Fruit fly (Drosophila melanogaster) Kc167 (cell line): Measurements from ENCODE around the gene ImpE3.

Experiments used
- Myc ChIP-seq: fragments of >200 bp; optimal IDR thresholded peaks from 2 replicates; lab custom pipeline; 2017; ENCODE audit warnings: missing external identifiers
- Sin3A ChIP-seq: fragments of >200 bp; optimal IDR thresholded peaks from 2 replicates; lab custom pipeline; 2018; ENCODE audit warnings: missing external identifiers
- h ChIP-seq: fragments of >200 bp; optimal IDR thresholded peaks from 3 replicates; lab custom pipeline; 2018; ENCODE audit warnings: missing external identifiers
- insv ChIP-seq: fragments of >200 bp; optimal IDR thresholded peaks from 3 replicates; lab custom pipeline; 2018; ENCODE audit warnings: missing external identifiers
- psq ChIP-seq: fragments of >200 bp; optimal IDR thresholded peaks from 2 replicates; lab custom pipeline; 2017; ENCODE audit warnings: missing external identifiers
- ttk ChIP-seq: sonication (Bioruptor generic); optimal IDR thresholded peaks from 2 replicates; lab custom pipeline; 2017; ENCODE audit warnings: missing external identifiers

Gene ImpE3

DNA sequence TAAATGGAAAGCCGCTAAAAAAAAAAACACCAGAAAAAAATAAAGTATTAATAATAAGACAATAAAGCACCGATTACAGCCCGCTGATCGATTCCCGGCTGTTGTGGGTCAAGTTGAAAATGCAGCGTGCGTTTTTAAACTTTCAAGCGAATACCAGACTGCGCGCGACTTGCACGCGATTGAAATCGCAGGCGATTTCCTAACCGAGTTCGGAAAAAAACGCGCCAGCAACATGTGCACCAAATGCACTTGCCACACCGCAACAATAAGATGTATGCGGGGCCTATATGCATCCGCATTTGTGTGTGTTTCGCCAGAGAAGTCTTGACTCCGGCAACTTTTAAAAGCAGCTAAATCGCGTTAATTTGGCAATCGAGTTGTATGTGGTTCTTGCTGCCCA is 37.9 kb downstream of the ImpE3 start:
- no peak for TF ChIP-seq Sin3A (lab: Kevin White, UChicago)
- TF ChIP-seq psq: no peak
- TF ChIP-seq h (lab: Kevin White, UChicago): no peak
- TF ChIP-seq insv: no peak
- TF ChIP-seq ttk (lab: Kevin White, UChicago): no peak
- no peak for TF ChIP-seq Myc (lab: Kevin White, UChicago)

DNA sequence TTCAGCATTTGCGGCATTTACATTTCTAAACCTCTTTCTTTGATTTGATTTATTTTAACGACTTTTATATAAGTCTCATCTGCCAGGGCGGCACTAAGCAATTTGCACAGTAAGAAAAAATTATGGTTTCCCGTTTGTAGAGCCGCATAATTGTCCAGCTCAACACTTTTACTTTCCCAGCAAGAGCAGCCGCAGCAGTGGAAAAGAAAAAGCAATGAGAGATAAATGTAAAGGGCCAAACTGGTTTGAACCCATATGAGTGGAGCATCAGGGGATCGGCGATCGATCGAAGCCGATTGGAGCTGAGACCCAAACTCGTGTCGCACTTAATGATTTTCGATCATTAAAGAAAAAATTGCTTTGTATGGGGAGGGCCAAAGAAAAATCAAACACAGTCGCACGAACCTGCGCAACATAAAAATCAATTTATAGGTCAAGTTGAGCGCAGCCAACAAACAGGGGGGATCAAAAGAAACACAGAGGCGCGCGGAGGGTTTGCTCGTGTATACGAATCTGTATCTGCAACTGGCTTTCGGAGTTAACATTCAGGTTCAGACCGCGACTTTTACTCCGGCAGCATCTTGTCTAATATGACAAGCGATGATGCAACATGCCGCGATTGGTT is 38.4 kb downstream of the ImpE3 start:
- TF ChIP-seq Myc (lab: Kevin White, UChicago): no peak
- no peak for TF ChIP-seq Sin3A (lab: Kevin White, UChicago)
- TF ChIP-seq h (lab: Kevin White, UChicago): no peak
- TF ChIP-seq psq: no peak
- no peak for TF ChIP-seq insv
- TF ChIP-seq ttk (lab: Kevin White, UChicago): no peak

DNA sequence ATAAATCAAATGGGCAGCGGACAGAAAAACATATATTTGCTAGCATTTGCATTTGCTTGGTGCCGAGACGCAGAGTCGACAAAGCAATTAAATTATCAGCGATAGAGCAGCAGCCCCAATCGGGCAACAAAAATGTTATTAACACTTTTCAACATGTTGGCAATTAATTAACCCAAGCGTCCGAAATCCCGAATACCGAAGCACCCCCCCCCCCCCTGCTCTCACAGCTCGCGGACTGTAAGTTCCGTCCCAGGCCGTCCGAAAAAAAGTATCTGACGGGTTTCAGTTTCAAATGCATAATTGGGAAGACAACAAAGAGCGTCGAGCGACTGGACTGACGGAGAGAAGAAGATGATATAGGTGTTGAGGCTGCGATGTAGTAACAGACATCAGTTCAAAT is 39.1 kb downstream of the ImpE3 start:
- TF ChIP-seq insv (no peak), psq (no peak), Sin3A (lab: Kevin White, UChicago) (no peak), h (lab: Kevin White, UChicago) (no peak), ttk (lab: Kevin White, UChicago) (no peak), Myc (lab: Kevin White, UChicago) (no peak)

DNA sequence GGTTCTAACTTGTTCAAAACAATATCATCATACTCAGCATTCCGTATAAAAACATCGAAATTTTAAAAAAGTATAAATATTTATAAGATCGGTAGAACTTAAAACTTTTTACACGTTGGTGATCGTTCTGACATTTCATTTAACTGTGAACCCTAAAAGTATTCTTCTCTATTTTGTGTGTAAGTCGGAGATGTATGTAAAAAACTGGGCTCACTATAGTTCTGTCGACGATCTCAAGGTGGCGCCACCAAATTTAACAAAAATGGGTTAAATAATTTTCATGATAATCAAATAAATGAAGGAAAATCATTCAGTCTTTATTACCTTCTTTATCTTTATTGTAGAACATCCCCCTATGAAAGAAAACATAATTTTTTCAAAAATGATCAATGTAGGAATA is 48.0 kb downstream of the ImpE3 start:
- TF ChIP-seq insv (no peak), Sin3A (lab: Kevin White, UChicago) (no peak)

DNA sequence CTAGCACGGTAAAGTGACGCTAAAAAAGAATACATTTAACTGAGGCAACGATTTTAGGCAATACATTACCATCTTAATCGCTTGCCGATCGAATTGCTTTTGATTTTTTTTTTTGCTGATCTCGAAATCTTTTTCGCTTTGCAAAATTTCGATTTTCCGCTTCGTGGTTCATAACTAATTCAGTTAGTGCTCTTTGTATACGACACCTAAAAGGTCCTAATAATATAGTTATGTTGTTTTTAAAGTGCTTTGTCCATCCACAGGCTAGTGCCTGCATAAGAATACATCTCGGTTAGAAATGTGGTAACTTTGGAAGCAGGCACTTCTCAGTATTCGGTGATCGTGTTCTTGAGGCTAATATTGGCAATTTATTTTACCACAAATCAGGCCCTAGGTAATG is 49.1 kb downstream of the ImpE3 start, which contains the start of gene Sfp84E:
Gene Sfp84E (minus strand): TSS at position 101 of the 400 bp plus-strand sequence.
- TF ChIP-seq Myc (lab: Kevin White, UChicago): no peak
- no peak for TF ChIP-seq ttk (lab: Kevin White, UChicago)
- TF ChIP-seq Sin3A (lab: Kevin White, UChicago): no peak
- no peak for TF ChIP-seq h (lab: Kevin White, UChicago)
- no peak for TF ChIP-seq psq
- no peak for TF ChIP-seq insv
